Worm (Caenorhabditis elegans) whole organism, midembryonic: Measurements from ENCODE around the gene srlf-2.

Source experiments
- T22C8.4 ChIP-seq: fragments of 200-800 bp; sonication (Bioruptor generic); IDR thresholded peaks from 2 replicates; pipeline ENCODE4 v1.3.6; 2022; ENCODE audit warnings: missing genetic modification characterization, missing compliant biosample characterization
- cog-1 ChIP-seq: sonication (generic microtip); optimal IDR thresholded peaks from 2 replicates; lab custom pipeline; 2016; ENCODE audit warnings: missing genetic modification characterization, missing compliant biosample characterization
- flt-1 ChIP-seq: fragments of 200-800 bp; sonication (Bioruptor generic); IDR thresholded peaks from 2 replicates; pipeline ENCODE4 v1.3.6; 2022; ENCODE audit warnings: missing genetic modification characterization, missing compliant biosample characterization
- klf-2 ChIP-seq: fragments of 200-800 bp; sonication (Bioruptor generic); conservative IDR thresholded peaks from 2 replicates; pipeline ENCODE4 v1.3.6; 2022; ENCODE audit warnings: missing genetic modification reagents, missing genetic modification characterization, missing compliant biosample characterization
- med-1 ChIP-seq: sonication (generic microtip); optimal IDR thresholded peaks from 2 replicates; lab custom pipeline; 2017; ENCODE audit warnings: missing genetic modification characterization, mild to moderate bottlenecking, missing compliant biosample characterization, antibody characterized with exemption, missing genetic modification reagents; ENCODE audit not compliant: insufficient read depth
- ref-1 ChIP-seq: fragments of 200-800 bp; sonication (Bioruptor generic); conservative IDR thresholded peaks from 2 replicates; pipeline ENCODE4 v1.3.6; 2022; ENCODE audit warnings: missing genetic modification reagents, missing genetic modification characterization, missing compliant biosample characterization
- tab-1 ChIP-seq: fragments of 200-800 bp; sonication (Bioruptor generic); IDR thresholded peaks from 2 replicates; pipeline ENCODE4 v1.3.6; 2022; ENCODE audit warnings: missing genetic modification characterization, missing compliant biosample characterization
- ztf-23 ChIP-seq: fragments of 200-800 bp; sonication (Bioruptor generic); IDR thresholded peaks from 2 replicates; pipeline ENCODE4 v1.3.6; 2022; ENCODE audit warnings: missing genetic modification reagents, missing genetic modification characterization, missing compliant biosample characterization
- ztf-29 ChIP-seq: fragments of 200-800 bp; sonication (Bioruptor generic); IDR thresholded peaks from 2 replicates; pipeline ENCODE4 v1.3.6; 2022; ENCODE audit warnings: missing genetic modification reagents, missing genetic modification characterization, missing compliant biosample characterization

DNA sequence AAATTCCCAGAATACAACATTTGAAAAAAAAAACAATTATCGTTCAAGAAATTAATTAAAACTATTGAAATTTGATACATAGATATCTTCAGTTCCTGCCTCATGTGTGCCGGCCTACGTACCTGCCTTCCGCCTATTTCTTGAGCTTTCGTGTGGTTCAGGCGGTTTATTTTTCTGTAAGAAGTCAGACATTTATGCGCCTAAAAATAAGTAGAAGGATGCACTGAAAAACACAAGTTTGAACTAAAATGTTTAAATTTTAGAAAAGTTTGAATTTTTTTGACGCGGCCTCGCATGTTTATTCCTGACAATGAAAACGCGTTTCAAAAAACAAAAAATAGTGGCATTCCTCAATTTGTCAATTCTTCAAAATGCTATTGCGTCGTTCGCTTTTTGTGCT is 16.3 kb upstream of the srlf-2 start, which contains the start of gene C28C12.11:
- TF ChIP-seq med-1 (no peak), T22C8.4 (no peak), klf-2 (GFP tag; lab: Robert Waterston, UW) (no peak), flt-1 (no peak), cog-1 (tag; lab: Kevin White, UChicago) (no peak), ztf-23 (GFP tag; lab: Robert Waterston, UW) (no peak), tab-1 (GFP tag; lab: Robert Waterston, UW) (no peak), ref-1 (GFP tag; lab: Robert Waterston, UW) (no peak), ztf-29 (GFP tag; lab: Robert Waterston, UW) (no peak)
